Fruit fly (Drosophila melanogaster) whole organism, wandering third instar larva: Measurements from ENCODE around the gene sunn.
A peak's percentile ranks its signal among the peaks of the same experiment; 100 is the strongest.

ENCODE experiments used
- Abd-B ChIP-seq: fragments of >200 bp; optimal IDR thresholded peaks from 2 replicates; lab custom pipeline; 2017; ENCODE audit warnings: missing biosample characterization, missing genetic modification characterization
- CG32264 ChIP-seq: fragments of 200-800 bp; sonication (Bioruptor generic); optimal IDR thresholded peaks from 2 replicates; lab custom pipeline; 2016; ENCODE audit warnings: missing biosample characterization, missing genetic modification characterization
- CG9705 ChIP-seq: fragments of 200-800 bp; sonication (Bioruptor generic); optimal IDR thresholded peaks from 2 replicates; lab custom pipeline; 2018; ENCODE audit warnings: missing biosample characterization, mild to moderate bottlenecking, missing genetic modification characterization
- CrebA ChIP-seq: fragments of 200-800 bp; sonication (Bioruptor generic); optimal IDR thresholded peaks from 2 replicates; lab custom pipeline; 2016; ENCODE audit warnings: missing biosample characterization, mild to moderate bottlenecking, missing genetic modification characterization, borderline replicate concordance
- Dfd ChIP-seq: fragments of >200 bp; optimal IDR thresholded peaks from 2 replicates; lab custom pipeline; 2017; ENCODE audit warnings: missing biosample characterization, missing genetic modification characterization
- GATAd ChIP-seq: sonication (Bioruptor generic); optimal IDR thresholded peaks from 2 replicates; lab custom pipeline; 2016; ENCODE audit warnings: missing biosample characterization, missing genetic modification characterization
- HLH106 ChIP-seq: fragments of 200-800 bp; optimal IDR thresholded peaks from 3 replicates; lab custom pipeline; 2019; ENCODE audit warnings: missing biosample characterization, mild to moderate bottlenecking, missing genetic modification characterization, moderate library complexity
- Hr78 ChIP-seq: fragments of >200 bp; optimal IDR thresholded peaks from 2 replicates; lab custom pipeline; 2017; ENCODE audit warnings: missing biosample characterization, missing genetic modification characterization
- Hr83 ChIP-seq: fragments of 200-300 bp; sonication (Bioruptor generic); optimal IDR thresholded peaks from 2 replicates; lab custom pipeline; 2016; ENCODE audit warnings: missing biosample characterization, mild to moderate bottlenecking, missing genetic modification characterization, moderate library complexity; ENCODE audit not compliant: poor library complexity, severe bottlenecking
- Mio ChIP-seq: sonication (Bioruptor generic); optimal IDR thresholded peaks from 2 replicates; lab custom pipeline; 2016; ENCODE audit warnings: missing biosample characterization, missing genetic modification characterization
- Myc ChIP-seq: fragments of >200 bp; optimal IDR thresholded peaks from 2 replicates; lab custom pipeline; 2017
- N ChIP-seq: fragments of >200 bp; optimal IDR thresholded peaks from 2 replicates; lab custom pipeline; 2018; ENCODE audit warnings: missing biosample characterization, missing external identifiers, missing genetic modification characterization
- OdsH ChIP-seq: fragments of 200-800 bp; sonication (Bioruptor generic); optimal IDR thresholded peaks from 2 replicates; lab custom pipeline; 2016; ENCODE audit warnings: missing biosample characterization, mild to moderate bottlenecking, missing genetic modification characterization
- Rel ChIP-seq, 2 experiments: fragments of 200-800 bp; sonication (Bioruptor generic) in 1 of 2; optimal IDR thresholded peaks; 2 replicates in 1 of 2; 3 replicates in 1 of 2; lab custom pipeline; 2016 to 2019; ENCODE audit warnings: mild to moderate bottlenecking in 2 of 2, missing biosample characterization in 2 of 2, missing genetic modification characterization in 2 of 2, moderate library complexity in 1 of 2
- Sp1 ChIP-seq: fragments of 200-800 bp; sonication (Bioruptor generic); optimal IDR thresholded peaks from 3 replicates; lab custom pipeline; 2019; ENCODE audit warnings: missing biosample characterization, mild to moderate bottlenecking, missing genetic modification characterization, moderate library complexity
- Vsx2 ChIP-seq: fragments of 200-300, 225-300 bp; sonication (Bioruptor generic); optimal IDR thresholded peaks from 2 replicates; lab custom pipeline; 2018; ENCODE audit warnings: missing biosample characterization, missing genetic modification characterization; ENCODE audit not compliant: partially characterized antibody
- br ChIP-seq: fragments of 200-800 bp; sonication (Bioruptor generic); optimal IDR thresholded peaks from 2 replicates; lab custom pipeline; 2016; ENCODE audit warnings: missing biosample characterization, missing genetic modification characterization
- dl ChIP-seq, 2 experiments: fragments of 175-275, 200-275 bp in 1 of 2; fragments of 200-275 bp in 1 of 2; sonication (Bioruptor generic); optimal IDR thresholded peaks; lab custom pipeline; 2018; ENCODE audit warnings: mild to moderate bottlenecking in 2 of 2, missing biosample characterization in 2 of 2, missing genetic modification characterization in 2 of 2, moderate library complexity in 2 of 2; ENCODE audit not compliant: partially characterized antibody in 2 of 2, insufficient read depth in 1 of 2
- dsf ChIP-seq: sonication (Bioruptor generic); optimal IDR thresholded peaks from 2 replicates; lab custom pipeline; 2016; ENCODE audit warnings: missing biosample characterization, missing genetic modification characterization, borderline replicate concordance
- ey ChIP-seq: fragments of 200-800 bp; sonication (Bioruptor generic); optimal IDR thresholded peaks from 2 replicates; lab custom pipeline; 2016; ENCODE audit warnings: missing biosample characterization, missing genetic modification characterization
- fru ChIP-seq: fragments of 200-800 bp; sonication (Bioruptor generic); optimal IDR thresholded peaks from 3 replicates; lab custom pipeline; 2016; ENCODE audit warnings: missing biosample characterization, mild to moderate bottlenecking, missing genetic modification characterization
- h ChIP-seq: fragments of 200-800 bp; sonication (Bioruptor generic); optimal IDR thresholded peaks from 3 replicates; lab custom pipeline; 2016; ENCODE audit warnings: missing biosample characterization, mild to moderate bottlenecking, missing genetic modification characterization
- jim ChIP-seq: fragments of 175-275, 200-325 bp; sonication (Bioruptor generic); optimal IDR thresholded peaks from 2 replicates; lab custom pipeline; 2016; ENCODE audit warnings: missing biosample characterization, mild to moderate bottlenecking, missing genetic modification characterization
- lola ChIP-seq: fragments of >200 bp; optimal IDR thresholded peaks from 2 replicates; lab custom pipeline; 2017; ENCODE audit warnings: missing biosample characterization, missing genetic modification characterization
- pan ChIP-seq: fragments of >200 bp; optimal IDR thresholded peaks from 2 replicates; lab custom pipeline; 2017
- psq ChIP-seq: fragments of 200-800 bp; sonication (Bioruptor generic); optimal IDR thresholded peaks from 3 replicates; lab custom pipeline; 2017; ENCODE audit warnings: missing biosample characterization, mild to moderate bottlenecking, missing genetic modification characterization, moderate library complexity
- rgr ChIP-seq: fragments of 200-800 bp; sonication (Bioruptor generic); optimal IDR thresholded peaks from 3 replicates; lab custom pipeline; 2016; ENCODE audit warnings: missing biosample characterization, mild to moderate bottlenecking, missing genetic modification characterization
- sage ChIP-seq: fragments of 200-800 bp; sonication (Bioruptor generic); optimal IDR thresholded peaks from 2 replicates; lab custom pipeline; 2016; ENCODE audit warnings: missing biosample characterization, mild to moderate bottlenecking, missing genetic modification characterization
- sv ChIP-seq: fragments of 200-800 bp; sonication (Bioruptor generic); optimal IDR thresholded peaks from 3 replicates; lab custom pipeline; 2016; ENCODE audit warnings: missing biosample characterization, missing genetic modification characterization
- tai ChIP-seq: sonication (Bioruptor generic); optimal IDR thresholded peaks from 2 replicates; lab custom pipeline; 2016; ENCODE audit warnings: missing biosample characterization, missing genetic modification characterization
- usp ChIP-seq: fragments of >200 bp; optimal IDR thresholded peaks from 2 replicates; lab custom pipeline; 2017; ENCODE audit warnings: missing biosample characterization, missing genetic modification characterization
- woc ChIP-seq: sonication (Bioruptor generic); optimal IDR thresholded peaks from 2 replicates; lab custom pipeline; 2016; ENCODE audit warnings: missing biosample characterization, mild to moderate bottlenecking, missing genetic modification characterization

Gene sunn

dm6 chr3L:11692853-11693252 is 35.3 kb upstream of the sunn start:
- no peak for TF ChIP-seq lola (GFP tag; lab: Kevin White, UChicago)
- TF ChIP-seq Mio (GFP tag; lab: Kevin White, UChicago) = no peak
- no peak for TF ChIP-seq Myc (lab: Kevin White, UChicago)
- TF ChIP-seq usp = no peak
- no peak for TF ChIP-seq Rel (GFP tag; optimal IDR thresholded peaks at IDR 0.05; lab: Kevin White, UChicago)
- TF ChIP-seq Rel (tag; optimal IDR thresholded peaks at IDR 0.05; lab: Kevin White, UChicago) = no peak
- no peak for TF ChIP-seq Hr83 (GFP tag; lab: Kevin White, UChicago)
- TF ChIP-seq pan (lab: Kevin White, UChicago) = no peak
- no peak for TF ChIP-seq CG32264 (GFP tag; lab: Kevin White, UChicago)
- no peak for TF ChIP-seq CG9705 (GFP tag; lab: Kevin White, UChicago)
- TF ChIP-seq sage (GFP tag; lab: Kevin White, UChicago) = no peak
- TF ChIP-seq, all 38 proteins: peak for 0

dm6 chr3L:11695063-11695462 is 33.1 kb upstream of the sunn start:
- no peak for TF ChIP-seq CG9705 (GFP tag; lab: Kevin White, UChicago)
- TF ChIP-seq Sp1 (GFP tag; lab: Kevin White, UChicago) = no peak
- TF ChIP-seq psq (GFP tag; lab: Kevin White, UChicago) = no peak
- TF ChIP-seq dl (GFP tag; optimal IDR thresholded peaks at IDR 0.05; lab: Kevin White, UChicago; ENCODE audit: insufficient read depth in 1 of 2, partially characterized antibody in 2 of 2) = no peak
- no peak for TF ChIP-seq dsf (GFP tag; lab: Kevin White, UChicago)
- no peak for TF ChIP-seq lola (GFP tag; lab: Kevin White, UChicago)
- no peak for TF ChIP-seq HLH106 (tag; lab: Kevin White, UChicago)
- TF ChIP-seq rgr = no peak
- no peak for TF ChIP-seq woc (GFP tag; lab: Kevin White, UChicago)
- no peak for TF ChIP-seq N (GFP tag; lab: Kevin White, UChicago)
- TF ChIP-seq ey = no peak
- TF ChIP-seq CrebA (GFP tag; lab: Kevin White, UChicago) = no peak
- TF ChIP-seq fru = no peak
- no peak for TF ChIP-seq Hr83 (GFP tag; lab: Kevin White, UChicago)
- TF ChIP-seq h (GFP tag; lab: Kevin White, UChicago) = no peak
- no peak for TF ChIP-seq sv (GFP tag; lab: Kevin White, UChicago)
- TF ChIP-seq Abd-B (GFP tag; lab: Kevin White, UChicago) = no peak
- no peak for TF ChIP-seq tai (GFP tag; lab: Kevin White, UChicago)
- TF ChIP-seq Vsx2 (GFP tag; lab: Kevin White, UChicago) = no peak
- TF ChIP-seq Dfd (GFP tag; lab: Kevin White, UChicago) = no peak

dm6 chr3L:11695827-11696226 is 32.3 kb upstream of the sunn start:
- TF ChIP-seq CG32264 (GFP tag; lab: Kevin White, UChicago) (no peak), OdsH (no peak), rgr (no peak), GATAd (no peak), CrebA (GFP tag; lab: Kevin White, UChicago) (no peak), Vsx2 (GFP tag; lab: Kevin White, UChicago) (peak; percentile 77), Hr78 (GFP tag; lab: Kevin White, UChicago) (no peak), HLH106 (tag; lab: Kevin White, UChicago) (no peak), br (GFP tag; lab: Kevin White, UChicago) (no peak), woc (GFP tag; lab: Kevin White, UChicago) (no peak), dl (GFP tag; optimal IDR thresholded peaks at IDR 0.05; lab: Kevin White, UChicago; ENCODE audit: insufficient read depth in 1 of 2, partially characterized antibody in 2 of 2) (no peak), N (GFP tag; lab: Kevin White, UChicago) (no peak), Rel (GFP tag; optimal IDR thresholded peaks at IDR 0.05; lab: Kevin White, UChicago) (no peak), Rel (tag; optimal IDR thresholded peaks at IDR 0.05; lab: Kevin White, UChicago) (peak; percentile 88), jim (GFP tag; lab: Kevin White, UChicago) (no peak)
